Worm (Caenorhabditis elegans): ENCODE results near the gene ges-1.

ges-1 gene

ce11 chrV:1471078-1471969 is 39.4 kb upstream of the ges-1 start (continued):
- TF ChIP-seq daf-8 (GFP tag; IDR thresholded peaks at IDR 0.05), result no peak
- peak; percentile 51 for TF ChIP-seq nhr-28 (tag; optimal IDR thresholded peaks at IDR 0.05)
- no peak for TF ChIP-seq ztf-11 (tag; optimal IDR thresholded peaks at IDR 0.05)
- no peak for TF ChIP-seq T26A8.4 (GFP tag; IDR thresholded peaks at IDR 0.05)
- TF ChIP-seq duxl-1 (tag; optimal IDR thresholded peaks at IDR 0.05; ENCODE audit: poor library complexity), result no peak
- TF ChIP-seq mep-1 (tag; optimal IDR thresholded peaks at IDR 0.05), result peak; percentile 75
- peak; percentile 85 for TF ChIP-seq dve-1 (tag; optimal IDR thresholded peaks at IDR 0.05; ENCODE audit: insufficient read depth)
- no peak for TF ChIP-seq spr-3 (GFP tag; optimal IDR thresholded peaks at IDR 0.05)
- no peak for TF ChIP-seq lin-15B (tag; optimal IDR thresholded peaks at IDR 0.05)
- TF ChIP-seq Y105C5A.15 (GFP tag; IDR thresholded peaks at IDR 0.05), result no peak
- TF ChIP-seq fkh-10 (GFP tag; optimal IDR thresholded peaks at IDR 0.05), result peak; percentile 62
- TF ChIP-seq skn-1 (tag; optimal IDR thresholded peaks at IDR 0.05), result no peak
- TF ChIP-seq unc-62 (GFP tag; optimal IDR thresholded peaks at IDR 0.05 in 1 of 2), result peak in 1 of 2 experiments; percentile 9
- TF ChIP-seq unc-62 (tag; optimal IDR thresholded peaks at IDR 0.05), result no peak
- peak; percentile 97 for TF ChIP-seq aha-1 (tag)
- peak; percentile 18 for TF ChIP-seq F37D6.2 (tag; optimal IDR thresholded peaks at IDR 0.05)
- peak; percentile 77 for TF ChIP-seq mes-2 (tag; optimal IDR thresholded peaks at IDR 0.05; ENCODE audit: poor library complexity, severe bottlenecking)
- no peak for TF ChIP-seq tag-97 (GFP tag; IDR thresholded peaks at IDR 0.05)
- TF ChIP-seq hmg-1.1 (GFP tag; IDR thresholded peaks at IDR 0.05), result no peak
- TF ChIP-seq ctbp-1 (GFP tag; IDR thresholded peaks at IDR 0.05), result 0 out of 2 replicates have a peak, but pooled peaks have one; percentile 16
- peak; percentile 52; the same call in 1 of the 2 replicates for TF ChIP-seq vab-7 (GFP tag; IDR thresholded peaks at IDR 0.05)
- TF ChIP-seq mdl-1 (tag; optimal IDR thresholded peaks at IDR 0.05), result peak in 1 of 2 experiments; percentile 31
- TF ChIP-seq pha-4 (GFP tag; IDR thresholded peaks at IDR 0.05), result no peak
- no peak for TF ChIP-seq pha-4 (tag; optimal IDR thresholded peaks at IDR 0.05)
- TF ChIP-seq nhr-6 (tag; optimal IDR thresholded peaks at IDR 0.05), result peak; percentile 53
- TF ChIP-seq ces-1 (GFP tag; optimal IDR thresholded peaks at IDR 0.05), result no peak
- no peak for TF ChIP-seq daf-16 (GFP tag; optimal IDR thresholded peaks at IDR 0.05)
- TF ChIP-seq daf-16 (tag; optimal IDR thresholded peaks at IDR 0.05), result peak; percentile 61
- no peak for TF ChIP-seq ceh-62 (tag; optimal IDR thresholded peaks at IDR 0.05)
- 0 out of 2 replicates have a peak, but pooled peaks have one; percentile 14 for TF ChIP-seq ZK337.2 (GFP tag; IDR thresholded peaks at IDR 0.05)
- TF ChIP-seq Y48G9A.11 (GFP tag; IDR thresholded peaks at IDR 0.05), result no peak
- peak; percentile 7 for TF ChIP-seq rbr-2 (tag; optimal IDR thresholded peaks at IDR 0.05)
- peak; percentile 7 for TF ChIP-seq hlh-11 (tag; optimal IDR thresholded peaks at IDR 0.05)
- no peak for TF ChIP-seq Y75B8A.6 (GFP tag; IDR thresholded peaks at IDR 0.05)
- 0 out of 2 replicates have a peak, but pooled peaks have one; percentile 41 for TF ChIP-seq lim-7 (GFP tag; IDR thresholded peaks at IDR 0.05)
- TF ChIP-seq arid-1 (GFP tag; conservative IDR thresholded peaks at IDR 0.05), result no peak
- no peak for TF ChIP-seq madf-9 (GFP tag; conservative IDR thresholded peaks at IDR 0.05)
- no peak for TF ChIP-seq ama-1 (optimal IDR thresholded peaks at IDR 0.05)
- TF ChIP-seq nhr-41 (GFP tag; IDR thresholded peaks at IDR 0.05), result no peak
- TF ChIP-seq lin-38 (GFP tag; IDR thresholded peaks at IDR 0.05), result peak; percentile 95
- peak; percentile 47 for TF ChIP-seq unc-130 (GFP tag; optimal IDR thresholded peaks at IDR 0.05)
- TF ChIP-seq nhr-237 (tag; optimal IDR thresholded peaks at IDR 0.05), result no peak
- no peak for TF ChIP-seq zip-2 (tag; optimal IDR thresholded peaks at IDR 0.05)
- no peak for TF ChIP-seq nhr-111 (GFP tag; optimal IDR thresholded peaks at IDR 0.05)
